Worm (Caenorhabditis elegans) whole organism, L4 larva: ENCODE results near the gene F15D4.2.

Experiments
- F26F4.8 ChIP-seq: fragments of 200-800 bp; sonication (Bioruptor generic); conservative IDR thresholded peaks from 2 replicates; pipeline ENCODE4 v1.3.6; 2022; ENCODE audit warnings: missing genetic modification characterization, missing compliant biosample characterization
- F44E2.7 ChIP-seq: fragments of 200-800 bp; sonication (Bioruptor generic); IDR thresholded peaks from 2 replicates; pipeline ENCODE4 v2.1.2; 2022; ENCODE audit warnings: missing genetic modification characterization, missing compliant biosample characterization
- Y5F2A.4 ChIP-seq: fragments of 200-800 bp; sonication (Bioruptor generic); optimal IDR thresholded peaks from 2 replicates; lab custom pipeline; 2018; ENCODE audit warnings: mild to moderate bottlenecking, missing genetic modification characterization, missing compliant biosample characterization
- Y75B8A.6 ChIP-seq: fragments of 200-800 bp; sonication (Bioruptor generic); IDR thresholded peaks from 2 replicates; pipeline ENCODE4 v1.3.6; 2022; ENCODE audit warnings: missing genetic modification reagents, missing genetic modification characterization, missing compliant biosample characterization
- ZK337.2 ChIP-seq: fragments of 200-800 bp; sonication (Bioruptor generic); IDR thresholded peaks from 2 replicates; pipeline ENCODE4 v1.3.6; 2022; ENCODE audit warnings: missing genetic modification reagents, missing genetic modification characterization, missing compliant biosample characterization
- ZK546.5 ChIP-seq, 2 experiments: sonication (generic microtip); optimal IDR thresholded peaks; 2 replicates each; lab custom pipeline; 2017; ENCODE audit warnings: missing biosample characterization in 2 of 2, missing genetic modification characterization in 2 of 2
- aha-1 ChIP-seq: fragments of 150-350 bp; peaks from one replicate; lab custom pipeline; 2014; ENCODE audit warnings: missing biosample characterization, missing genetic modification characterization
- aly-2 ChIP-seq: sonication (generic microtip); optimal IDR thresholded peaks from 2 replicates; lab custom pipeline; 2018; ENCODE audit warnings: missing biosample characterization, missing genetic modification characterization
- ceh-28 ChIP-seq: fragments of 150-350 bp; optimal IDR thresholded peaks from 2 replicates; lab custom pipeline; 2014; ENCODE audit warnings: missing biosample characterization, missing genetic modification reagents, missing genetic modification characterization
- ceh-44 ChIP-seq: fragments of 200-800 bp; sonication (Bioruptor generic); IDR thresholded peaks from 2 replicates; pipeline ENCODE4 v1.3.6; 2022; ENCODE audit warnings: missing genetic modification reagents, missing genetic modification characterization, missing compliant biosample characterization
- ces-1 ChIP-seq: fragments of 150-350 bp; sonication (generic microtip); optimal IDR thresholded peaks from 4 replicates; lab custom pipeline; 2014; ENCODE audit warnings: missing biosample characterization, missing genetic modification reagents, missing genetic modification characterization
- cey-2 ChIP-seq: sonication (generic microtip); optimal IDR thresholded peaks from 3 replicates; lab custom pipeline; 2017; ENCODE audit warnings: missing genetic modification characterization, mild to moderate bottlenecking, missing compliant biosample characterization, antibody characterized with exemption, borderline replicate concordance; ENCODE audit not compliant: insufficient read depth
- daf-12 ChIP-seq: fragments of 150-350 bp; optimal IDR thresholded peaks from 2 replicates; lab custom pipeline; 2014; ENCODE audit warnings: missing biosample characterization, missing genetic modification reagents, missing genetic modification characterization
- daf-16 ChIP-seq, 3 experiments: sonication (generic microtip); optimal IDR thresholded peaks; 2 replicates each; lab custom pipeline; 2016 to 2017; ENCODE audit warnings: missing genetic modification characterization in 3 of 3, missing genetic modification reagents in 3 of 3, mild to moderate bottlenecking in 2 of 3, missing compliant biosample characterization in 2 of 3, missing biosample characterization in 1 of 3, moderate library complexity in 1 of 3
- duxl-1 ChIP-seq: sonication (generic microtip); optimal IDR thresholded peaks from 2 replicates; lab custom pipeline; 2016; ENCODE audit warnings: mild to moderate bottlenecking, missing genetic modification characterization, moderate library complexity, missing compliant biosample characterization; ENCODE audit not compliant: poor library complexity
- fkh-10 ChIP-seq: fragments of 150-350 bp; optimal IDR thresholded peaks from 2 replicates; lab custom pipeline; 2014; ENCODE audit warnings: missing biosample characterization, missing genetic modification reagents, missing genetic modification characterization
- hlh-11 ChIP-seq: fragments of 200-800 bp; sonication (Bioruptor generic); optimal IDR thresholded peaks from 2 replicates; lab custom pipeline; 2018; ENCODE audit warnings: mild to moderate bottlenecking, missing genetic modification characterization, missing compliant biosample characterization
- hmg-1.1 ChIP-seq: fragments of 200-800 bp; sonication (Bioruptor generic); IDR thresholded peaks from 2 replicates; pipeline ENCODE4 v1.3.6; 2022; ENCODE audit warnings: missing genetic modification reagents, missing genetic modification characterization, missing compliant biosample characterization
- lin-1 ChIP-seq: fragments of 200-800 bp; sonication (Bioruptor generic); IDR thresholded peaks from 2 replicates; pipeline ENCODE4 v1.3.6; 2022; ENCODE audit warnings: missing genetic modification reagents, missing genetic modification characterization, missing compliant biosample characterization
- lin-15B ChIP-seq: fragments of 150-350 bp; sonication (generic microtip); optimal IDR thresholded peaks from 3 replicates; lab custom pipeline; 2014; ENCODE audit warnings: missing biosample characterization, missing genetic modification characterization
- lin-29 ChIP-seq: fragments of 200-800 bp; sonication (Bioruptor generic); IDR thresholded peaks from 2 replicates; pipeline ENCODE4 v1.3.6; 2022; ENCODE audit warnings: missing genetic modification reagents, missing genetic modification characterization, missing compliant biosample characterization
- lin-38 ChIP-seq: fragments of 200-800 bp; sonication (Bioruptor generic); IDR thresholded peaks from 2 replicates; pipeline ENCODE4 v1.3.6; 2022; ENCODE audit warnings: missing genetic modification reagents, missing genetic modification characterization, missing compliant biosample characterization
- lin-39 ChIP-seq: fragments of 150-350 bp; optimal IDR thresholded peaks from 2 replicates; lab custom pipeline; 2014; ENCODE audit warnings: missing biosample characterization, missing genetic modification reagents, missing genetic modification characterization
- lsy-2 ChIP-seq, 2 experiments: fragments of 150-350 bp in 1 of 2; sonication (generic microtip) in 1 of 2; optimal IDR thresholded peaks; 2 replicates each; lab custom pipeline; 2014 to 2017; ENCODE audit warnings: missing biosample characterization in 2 of 2, missing genetic modification characterization in 2 of 2
- mdl-1 ChIP-seq, 2 experiments: fragments of 150-350 bp in 1 of 2; sonication (generic microtip) in 1 of 2; optimal IDR thresholded peaks; 2 replicates each; lab custom pipeline; 2014 to 2017; ENCODE audit warnings: missing biosample characterization in 2 of 2, missing genetic modification characterization in 2 of 2
- mes-2 ChIP-seq: sonication (generic microtip); optimal IDR thresholded peaks from 2 replicates; lab custom pipeline; 2016; ENCODE audit warnings: missing genotype, mild to moderate bottlenecking, missing genetic modification characterization, missing compliant biosample characterization; ENCODE audit not compliant: poor library complexity, severe bottlenecking
- nhr-10 ChIP-seq: fragments of 150-350 bp; optimal IDR thresholded peaks from 2 replicates; lab custom pipeline; 2014; ENCODE audit warnings: missing biosample characterization, missing genetic modification characterization
- nhr-102 ChIP-seq: sonication (generic microtip); optimal IDR thresholded peaks from 2 replicates; lab custom pipeline; 2016; ENCODE audit warnings: mild to moderate bottlenecking, missing genetic modification characterization, moderate library complexity, missing compliant biosample characterization
- nhr-11 ChIP-seq: fragments of 150-350 bp; optimal IDR thresholded peaks from 2 replicates; lab custom pipeline; 2014; ENCODE audit warnings: missing biosample characterization, missing genetic modification characterization
- nhr-111 ChIP-seq: fragments of 200-800 bp; sonication (Bioruptor generic); optimal IDR thresholded peaks from 2 replicates; lab custom pipeline; 2018; ENCODE audit warnings: mild to moderate bottlenecking, missing genetic modification characterization, missing compliant biosample characterization
- nhr-41 ChIP-seq: fragments of 200-800 bp; sonication (Bioruptor generic); IDR thresholded peaks from 2 replicates; pipeline ENCODE4 v1.3.6; 2022; ENCODE audit warnings: missing genetic modification reagents, missing genetic modification characterization, missing compliant biosample characterization
- nhr-42 ChIP-seq: fragments of 200-800 bp; sonication (Bioruptor generic); IDR thresholded peaks from 2 replicates; pipeline ENCODE4 v1.3.6; 2022; ENCODE audit warnings: missing genetic modification characterization, missing compliant biosample characterization
- nhr-76 ChIP-seq: fragments of 150-350 bp; optimal IDR thresholded peaks from 2 replicates; lab custom pipeline; 2014; ENCODE audit warnings: missing biosample characterization, missing genetic modification characterization
- nhr-77 ChIP-seq: fragments of 150-350 bp; optimal IDR thresholded peaks from 2 replicates; lab custom pipeline; 2014; ENCODE audit warnings: missing biosample characterization, missing genetic modification characterization
- pha-4 ChIP-seq, 2 experiments: fragments of 150-350 bp in 1 of 2; fragments of 200-800 bp in 1 of 2; sonication (Bioruptor generic) in 1 of 2; IDR thresholded peaks in 1 of 2; optimal IDR thresholded peaks in 1 of 2; 2 replicates each; pipeline versions ENCODE4 v1.3.6 to Lab custom; 2014 to 2022; ENCODE audit warnings: missing genetic modification characterization in 2 of 2, missing genetic modification reagents in 2 of 2, missing biosample characterization in 1 of 2, missing compliant biosample characterization in 1 of 2
- skn-1 ChIP-seq: fragments of 150-350 bp; optimal IDR thresholded peaks from 2 replicates; lab custom pipeline; 2014; ENCODE audit warnings: missing biosample characterization, missing genetic modification characterization
- spr-3 ChIP-seq: fragments of 200-800 bp; sonication (Bioruptor generic); optimal IDR thresholded peaks from 2 replicates; lab custom pipeline; 2018; ENCODE audit warnings: mild to moderate bottlenecking, missing genetic modification characterization, missing compliant biosample characterization
- tra-1 ChIP-seq: fragments of 200-800 bp; sonication (Bioruptor generic); IDR thresholded peaks from 2 replicates; pipeline ENCODE4 v1.3.6; 2022; ENCODE audit warnings: missing genetic modification reagents, missing genetic modification characterization, missing compliant biosample characterization
- unc-62 ChIP-seq, 3 experiments: fragments of 150-350 bp in 1 of 3; sonication (generic microtip); optimal IDR thresholded peaks in 2 of 3; peaks in 1 of 3; 1 replicate in 1 of 3; 2 replicates in 2 of 3; lab custom pipeline; 2014 to 2017; ENCODE audit warnings: missing biosample characterization in 3 of 3, missing genetic modification characterization in 3 of 3, missing genetic modification reagents in 3 of 3, missing genotype in 1 of 3
- zfp-2 ChIP-seq: sonication (generic microtip); optimal IDR thresholded peaks from 2 replicates; lab custom pipeline; 2016; ENCODE audit warnings: mild to moderate bottlenecking, missing genetic modification characterization, missing compliant biosample characterization

Gene F15D4.2

DNA sequence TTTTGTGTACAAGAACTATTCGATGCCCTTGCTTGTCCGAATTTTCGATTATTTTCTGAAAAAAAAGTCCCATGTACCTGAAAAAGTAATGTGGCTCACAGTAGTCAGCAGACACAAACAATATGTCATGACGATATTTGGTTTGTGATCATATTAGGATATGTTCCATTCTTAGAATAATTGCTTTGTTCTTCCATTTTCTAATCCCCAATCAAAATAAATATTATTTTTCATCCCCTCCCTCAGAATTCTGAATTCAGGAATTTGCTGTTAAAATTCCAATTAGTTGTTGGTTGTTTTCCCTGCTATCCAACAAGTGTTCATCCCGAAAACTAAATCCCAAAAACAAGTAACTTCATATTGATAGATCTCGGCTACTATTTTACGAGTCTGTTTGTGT, 3.5 kb downstream of the F15D4.2 start:
- no peak for TF ChIP-seq ZK337.2 (GFP tag; lab: Robert Waterston, UW)
- TF ChIP-seq aha-1 (tag; lab: Kevin White, UChicago), result peak; percentile 87
- peak in 1 of 2 experiments; percentile 67 for TF ChIP-seq unc-62 (GFP tag; optimal IDR thresholded peaks at IDR 0.05 in 1 of 2; lab: Kevin White, UChicago)
- TF ChIP-seq unc-62 (tag; optimal IDR thresholded peaks at IDR 0.05; lab: Kevin White, UChicago), result no peak

DNA sequence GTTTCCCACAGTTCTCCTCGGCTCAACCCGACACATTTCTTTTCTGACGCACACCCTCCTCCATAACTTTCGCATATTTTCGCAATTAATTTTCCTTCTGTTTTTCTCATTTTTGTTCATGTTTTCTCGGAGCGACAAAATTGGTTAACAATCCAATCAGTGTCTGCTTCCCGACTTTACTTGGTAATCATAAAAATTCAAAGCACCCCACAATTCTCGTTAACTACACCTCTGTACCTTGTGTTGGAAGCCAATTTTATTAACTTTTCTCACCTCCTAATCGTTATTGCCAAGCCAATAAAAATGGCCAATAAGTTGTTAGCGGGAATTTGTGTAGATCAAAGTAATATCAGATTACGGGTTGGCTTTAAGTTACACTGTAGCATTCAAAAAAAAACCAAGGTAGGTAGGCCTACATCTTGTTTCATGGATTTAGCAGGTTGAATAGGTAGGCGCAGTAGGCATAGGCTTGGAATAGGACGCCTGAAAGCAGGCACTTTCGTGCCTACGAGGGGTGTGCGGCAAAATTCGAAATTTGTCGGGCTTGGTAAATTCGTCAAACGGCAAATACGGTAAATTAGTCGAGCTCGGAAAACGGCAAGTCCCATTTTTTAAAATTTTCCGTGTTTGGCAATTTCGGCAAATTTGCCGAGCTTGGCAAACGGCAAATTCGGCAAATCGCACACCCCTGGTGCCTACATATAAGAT, 14.8 kb downstream of the F15D4.2 start:
- no peak for TF ChIP-seq tra-1
- TF ChIP-seq ceh-44 (GFP tag; lab: Robert Waterston, UW), result no peak
- TF ChIP-seq Y5F2A.4 (GFP tag; lab: Kevin White, UChicago), result no peak
- no peak for TF ChIP-seq nhr-76 (tag; lab: Kevin White, UChicago)
- peak in 1 of 2 experiments; percentile 73 for TF ChIP-seq unc-62 (GFP tag; optimal IDR thresholded peaks at IDR 0.05 in 1 of 2; lab: Kevin White, UChicago)
- TF ChIP-seq unc-62 (tag; optimal IDR thresholded peaks at IDR 0.05; lab: Kevin White, UChicago), result no peak
- TF ChIP-seq nhr-11, result peak; percentile 4
- TF ChIP-seq aly-2, result no peak
- TF ChIP-seq spr-3, result no peak
- TF ChIP-seq nhr-111, result no peak
- TF ChIP-seq nhr-41 (GFP tag; lab: Robert Waterston, UW), result no peak
- TF ChIP-seq lin-1, result no peak
- TF ChIP-seq F44E2.7 (GFP tag; lab: Robert Waterston, UW), result 0 out of 2 replicates have a peak, but pooled peaks have one; percentile 52
- no peak for TF ChIP-seq lin-15B

DNA sequence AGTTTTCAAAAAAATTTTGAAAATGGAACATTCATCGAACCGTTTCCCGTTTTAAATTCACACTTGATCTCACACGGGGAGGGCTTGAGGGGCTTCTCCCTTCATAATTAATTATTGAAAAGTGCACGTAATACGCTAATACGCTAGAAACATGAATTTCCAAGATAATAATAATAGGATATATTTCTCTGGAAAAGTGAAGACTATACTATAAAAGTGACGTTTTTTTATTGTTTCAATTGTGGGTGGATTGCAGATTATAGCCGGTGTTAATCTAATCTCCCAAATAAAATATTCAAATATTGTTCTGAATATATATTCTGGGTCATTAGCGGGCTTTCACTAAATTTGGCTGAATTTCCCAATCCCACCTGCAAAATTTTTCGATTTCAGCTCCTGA, 17.8 kb downstream of the F15D4.2 start:
- TF ChIP-seq lin-38 (no peak), Y75B8A.6 (GFP tag; lab: Robert Waterston, UW) (no peak), ceh-28 (no peak), lin-39 (tag; lab: Kevin White, UChicago) (no peak), ZK546.5 (tag; optimal IDR thresholded peaks at IDR 0.05; lab: Kevin White, UChicago) (no peak), nhr-42 (GFP tag; lab: Robert Waterston, UW) (no peak)

DNA sequence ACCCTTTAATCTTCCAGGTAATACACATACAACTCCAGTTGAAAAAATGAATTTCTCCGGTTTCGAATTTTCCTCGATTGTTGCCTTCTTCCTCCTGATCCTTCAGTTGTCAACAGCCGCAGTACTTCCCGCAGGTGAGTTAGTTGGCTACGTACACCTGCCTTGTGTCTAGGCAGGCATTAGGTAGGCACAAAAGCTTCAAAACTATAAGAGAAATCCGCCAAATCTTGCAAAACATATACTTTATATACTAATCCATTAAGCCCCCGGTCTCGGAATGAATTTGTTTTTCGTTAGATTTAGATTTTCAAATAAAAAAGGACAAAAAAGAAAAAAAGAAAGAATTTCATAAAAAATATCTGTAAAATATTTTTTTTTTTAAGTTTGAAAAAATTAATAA, 19.4 kb downstream of the F15D4.2 start, which contains the start of gene flp-16:
Gene flp-16, plus strand, starts transcription at position 18 of the 400 bp plus-strand sequence.
- TF ChIP-seq skn-1 (tag; lab: Kevin White, UChicago) (no peak), nhr-10 (tag; lab: Kevin White, UChicago) (no peak), aha-1 (tag; lab: Kevin White, UChicago) (peak; percentile 93)

DNA sequence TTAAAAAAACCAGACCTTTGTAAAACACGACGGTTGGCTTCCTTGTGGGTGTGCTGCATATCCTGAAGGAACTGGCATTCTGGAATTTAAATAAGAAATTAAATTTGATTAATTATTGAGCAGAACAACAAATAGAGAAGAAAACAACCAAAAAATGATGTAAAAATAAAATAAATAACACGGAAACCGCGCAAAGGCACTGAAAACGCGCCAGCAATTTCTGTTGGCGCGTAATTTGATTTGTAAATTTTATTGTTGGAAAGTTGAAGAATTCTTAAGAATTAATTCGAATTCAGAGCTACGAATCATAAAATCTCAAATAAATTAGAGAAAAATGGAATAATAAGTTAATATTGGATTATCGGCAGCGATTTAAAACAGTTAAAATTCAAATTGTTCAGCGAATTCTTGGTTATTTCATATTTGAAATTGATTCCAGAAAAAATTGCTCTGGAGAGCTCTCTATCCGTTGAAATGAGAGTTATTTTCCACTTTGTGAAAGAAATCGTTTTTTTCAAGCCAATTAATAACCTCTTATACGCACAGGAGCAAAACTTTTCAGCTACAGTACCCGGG, 22.0 kb downstream of the F15D4.2 start, which contains the start of gene romo-1:
Gene romo-1, minus strand, starts transcription at position 79 of the 576 bp plus-strand sequence.
- TF ChIP-seq ces-1 (GFP tag; lab: Kevin White, UChicago) (peak; percentile 31), cey-2 (tag; lab: Kevin White, UChicago) (no peak), fkh-10 (peak; percentile 6), lin-29 (GFP tag; lab: Robert Waterston, UW) (no peak), mdl-1 (tag; optimal IDR thresholded peaks at IDR 0.05; lab: Kevin White, UChicago) (peak in 1 of 2 experiments; percentile 17), nhr-77 (tag; lab: Kevin White, UChicago) (peak; percentile 6), nhr-11 (peak; percentile 10), mes-2 (tag; lab: Kevin White, UChicago) (peak; percentile 88), F26F4.8 (GFP tag; lab: Robert Waterston, UW) (no peak), lin-1 (no peak), pha-4 (GFP tag; IDR thresholded peaks at IDR 0.05; lab: Robert Waterston, UW) (no peak), pha-4 (tag; optimal IDR thresholded peaks at IDR 0.05; lab: Kevin White, UChicago) (peak; percentile 65), daf-12 (tag; lab: Kevin White, UChicago) (no peak), hmg-1.1 (0 out of 2 replicates have a peak, but pooled peaks have one; percentile 16), lsy-2 (tag; optimal IDR thresholded peaks at IDR 0.05; lab: Kevin White, UChicago) (peak in 1 of 2 experiments; percentile 90), hlh-11 (tag; lab: Kevin White, UChicago) (peak; percentile 34), duxl-1 (tag; lab: Kevin White, UChicago) (peak; percentile 15), nhr-102 (peak; percentile 50), zfp-2 (tag; lab: Kevin White, UChicago) (no peak), daf-16 (GFP tag; optimal IDR thresholded peaks at IDR 0.05; lab: Kevin White, UChicago) (peak in 1 of 2 experiments; percentile 36), daf-16 (tag; optimal IDR thresholded peaks at IDR 0.05; lab: Kevin White, UChicago) (peak; percentile 53)
